Fruit fly (Drosophila melanogaster): ENCODE results near the gene Naglu.

Gene Naglu

DNA sequence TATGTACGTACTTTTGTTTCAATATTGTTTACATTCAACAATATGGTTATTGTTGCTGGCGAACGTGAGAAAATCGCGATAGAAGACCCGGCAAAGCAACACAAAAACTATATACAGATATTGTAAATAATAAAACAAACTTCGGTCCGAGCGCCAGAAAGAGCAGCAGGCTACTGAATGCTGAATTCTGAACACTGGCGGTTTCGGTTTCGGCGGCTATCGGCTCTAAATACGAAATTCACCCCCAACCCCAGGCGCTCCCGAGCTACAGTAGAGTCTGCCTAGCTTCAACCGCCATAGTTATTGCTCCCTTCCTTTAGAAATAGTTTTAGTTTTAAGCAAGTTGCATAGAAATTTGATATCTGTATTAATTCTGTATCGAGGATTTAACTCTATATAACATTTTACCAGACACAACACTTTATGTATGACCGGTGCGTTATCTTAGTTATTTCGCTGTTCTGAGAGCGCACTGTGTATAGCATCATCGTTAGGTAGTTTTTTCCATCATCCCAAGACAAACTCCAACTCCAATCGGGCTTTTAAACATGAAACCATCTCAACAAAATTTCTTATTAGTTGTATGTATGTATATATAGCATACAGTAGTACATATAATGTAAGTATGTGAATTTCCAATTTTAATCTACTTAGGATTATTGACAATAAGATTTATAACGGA lies 49.3 kb downstream of the Naglu start, which contains the start of gene CG7627 (continued):
- TF ChIP-seq CG12155 (GFP tag; optimal IDR thresholded peaks at IDR 0.05) (peak; percentile 53), ssp (GFP tag; IDR thresholded peaks at IDR 0.05) (peak; percentile 58), pho (GFP tag; optimal IDR thresholded peaks at IDR 0.05) (peak; percentile 59), PHDP (tag; optimal IDR thresholded peaks at IDR 0.05) (peak; percentile 68), CG10654 (GFP tag; optimal IDR thresholded peaks at IDR 0.05) (peak; percentile 50), insv (GFP tag; optimal IDR thresholded peaks at IDR 0.05) (peak in 1 of 2 experiments; percentile 82), CG18476 (GFP tag; optimal IDR thresholded peaks at IDR 0.05) (peak; percentile 64), fd102C (GFP tag; optimal IDR thresholded peaks at IDR 0.05) (no peak), CG10462 (GFP tag; optimal IDR thresholded peaks at IDR 0.05) (peak; percentile 45), Hr39 (optimal IDR thresholded peaks at IDR 0.05) (no peak), CG12236 (GFP tag; optimal IDR thresholded peaks at IDR 0.05) (no peak), vnd (GFP tag; IDR thresholded peaks at IDR 0.05; ENCODE audit: partially characterized antibody) (no peak), CG16863 (GFP tag; optimal IDR thresholded peaks at IDR 0.05) (peak; percentile 40), amos (GFP tag; IDR thresholded peaks at IDR 0.05; ENCODE audit: partially characterized antibody) (peak; percentile 27; the same call in 1 of the 2 replicates), gsb-n (tag; optimal IDR thresholded peaks at IDR 0.05) (peak; percentile 19), psq (GFP tag; optimal IDR thresholded peaks at IDR 0.05) (no peak), tin (GFP tag; optimal IDR thresholded peaks at IDR 0.05) (peak; percentile 68), gcm (GFP tag; optimal IDR thresholded peaks at IDR 0.05) (peak; percentile 48), dysf (GFP tag; IDR thresholded peaks at IDR 0.05) (peak; percentile 86), Sox102F (GFP tag; optimal IDR thresholded peaks at IDR 0.05) (peak; percentile 56), Oaz (GFP tag; IDR thresholded peaks at IDR 0.05) (peak; percentile 48; the same call in 1 of the 2 replicates), Ets65A (GFP tag) (peak; percentile 97), CG31388 (GFP tag; optimal IDR thresholded peaks at IDR 0.05) (no peak), en (GFP tag; optimal IDR thresholded peaks at IDR 0.05) (no peak), br (optimal IDR thresholded peaks at IDR 0.05) (no peak), cato (GFP tag; optimal IDR thresholded peaks at IDR 0.05; ENCODE audit: borderline replicate concordance) (no peak), CG14860 (GFP tag; IDR thresholded peaks at IDR 0.05; ENCODE audit: partially characterized antibody) (no peak), CG7963 (GFP tag; IDR thresholded peaks at IDR 0.05; ENCODE audit: partially characterized antibody) (no peak), rib (GFP tag; IDR thresholded peaks at IDR 0.05) (peak; percentile 57; the same call in 1 of the 2 replicates), CG2889 (GFP tag; IDR thresholded peaks at IDR 0.05) (peak; percentile 50; the same call in 1 of the 3 replicates), CG34422 (GFP tag; IDR thresholded peaks at IDR 0.05) (peak; percentile 79), Vsx1 (GFP tag; optimal IDR thresholded peaks at IDR 0.05) (peak; percentile 19), dmrt99B (tag; optimal IDR thresholded peaks at IDR 0.05) (peak; percentile 83), lola (GFP tag; optimal IDR thresholded peaks at IDR 0.05) (peak in 1 of 3 experiments; percentile 43), Bteb2 (GFP tag; optimal IDR thresholded peaks at IDR 0.05) (peak; percentile 10), Sry-β (GFP tag; optimal IDR thresholded peaks at IDR 0.05) (no peak), Camta (GFP tag; optimal IDR thresholded peaks at IDR 0.05) (peak; percentile 47), Dip3 (GFP tag; optimal IDR thresholded peaks at IDR 0.05) (peak; percentile 73), CG1233 (GFP tag; optimal IDR thresholded peaks at IDR 0.05) (peak; percentile 54), Rx (GFP tag; IDR thresholded peaks at IDR 0.05) (peak; percentile 60), sqz (GFP tag; optimal IDR thresholded peaks at IDR 0.05) (peak; percentile 53), sob (GFP tag; IDR thresholded peaks at IDR 0.05) (peak; percentile 64), CG18011 (GFP tag; optimal IDR thresholded peaks at IDR 0.05) (peak; percentile 26), ro (GFP tag; IDR thresholded peaks at IDR 0.05) (peak; percentile 70), CG9437 (GFP tag; optimal IDR thresholded peaks at IDR 0.05) (peak; percentile 67), wek (GFP tag; optimal IDR thresholded peaks at IDR 0.05) (peak; percentile 30), ab (GFP tag; optimal IDR thresholded peaks at IDR 0.05) (peak; percentile 72), CG30020 (tag; optimal IDR thresholded peaks at IDR 0.05) (peak; percentile 32), CHES-1-like (GFP tag; optimal IDR thresholded peaks at IDR 0.05) (peak; percentile 84), CG11085 (GFP tag; IDR thresholded peaks at IDR 0.05) (peak; percentile 72; the same call in 1 of the 2 replicates)

All from whole organism, embryonic.